Fruit fly (Drosophila melanogaster): ENCODE measurements around the gene CG4408.

Gene CG4408

DNA sequence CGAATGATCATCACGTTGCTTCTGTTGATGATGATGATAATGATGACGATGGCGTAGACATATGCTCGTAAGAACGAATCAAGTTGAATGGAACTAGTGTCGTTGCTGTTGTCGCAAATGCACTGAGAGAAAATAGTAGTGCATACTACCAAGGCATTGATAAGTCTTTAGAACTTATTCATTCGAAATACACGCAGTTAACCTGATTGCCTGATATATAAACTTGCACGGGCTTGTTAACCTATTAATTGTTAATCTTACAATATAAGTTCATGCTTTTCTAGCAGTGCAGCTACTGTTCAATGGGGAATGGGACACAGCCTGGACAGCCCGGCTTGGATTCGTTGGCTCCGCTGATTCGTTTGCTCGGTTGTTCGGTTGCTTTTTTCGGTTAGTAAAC lies 37.1 kb downstream of the CG4408 start (continued):
- TF ChIP-seq CG8765 (GFP tag; IDR thresholded peaks at IDR 0.05) (peak; percentile 77), CG4328 (GFP tag; optimal IDR thresholded peaks at IDR 0.05) (no peak), CG10431 (GFP tag; optimal IDR thresholded peaks at IDR 0.05) (peak; percentile 62), zen2 (GFP tag; IDR thresholded peaks at IDR 0.05; ENCODE audit: partially characterized antibody) (no peak), Aef1 (GFP tag; IDR thresholded peaks at IDR 0.05) (peak; percentile 65), CG7963 (GFP tag; IDR thresholded peaks at IDR 0.05; ENCODE audit: partially characterized antibody) (no peak), CG13424 (tag; optimal IDR thresholded peaks at IDR 0.05) (peak; percentile 79), fu2 (GFP tag; optimal IDR thresholded peaks at IDR 0.05) (peak; percentile 71), Six4 (GFP tag; optimal IDR thresholded peaks at IDR 0.05) (peak; percentile 81), otp (GFP tag; IDR thresholded peaks at IDR 0.05) (peak; percentile 83), CG13775 (GFP tag; optimal IDR thresholded peaks at IDR 0.05) (peak; percentile 82), CG12769 (tag; optimal IDR thresholded peaks at IDR 0.05) (peak; percentile 93), CG1647 (GFP tag; optimal IDR thresholded peaks at IDR 0.05) (peak; percentile 84), CG2202 (tag; optimal IDR thresholded peaks at IDR 0.05) (peak; percentile 92), Dref (GFP tag; IDR thresholded peaks at IDR 0.05) (no peak), pan (optimal IDR thresholded peaks at IDR 0.05) (no peak), pan (GFP tag; optimal IDR thresholded peaks at IDR 0.05 in 1 of 2, IDR thresholded peaks at IDR 0.05 in 1 of 2) (peak in 1 of 2 experiments; percentile 81), CG14667 (GFP tag; IDR thresholded peaks at IDR 0.05) (peak; percentile 71; the same call in 1 of the 2 replicates), CG10321 (GFP tag; IDR thresholded peaks at IDR 0.05) (peak; percentile 50; the same call in 1 of the 2 replicates), CG2120 (GFP tag; optimal IDR thresholded peaks at IDR 0.05) (peak; percentile 85), mld (GFP tag; IDR thresholded peaks at IDR 0.05; ENCODE audit: partially characterized antibody) (no peak), Ssrp (tag; optimal IDR thresholded peaks at IDR 0.05) (peak; percentile 82), CG13123 (GFP tag; optimal IDR thresholded peaks at IDR 0.05) (peak; percentile 58), CG3163 (GFP tag; optimal IDR thresholded peaks at IDR 0.05) (peak; percentile 58), CG11247 (GFP tag; IDR thresholded peaks at IDR 0.05) (peak; percentile 75), sima (GFP tag; optimal IDR thresholded peaks at IDR 0.05) (peak; percentile 30), wdn (GFP tag; IDR thresholded peaks at IDR 0.05) (peak; percentile 67), HmgD (GFP tag; optimal IDR thresholded peaks at IDR 0.05) (peak; percentile 37), prd (optimal IDR thresholded peaks at IDR 0.05) (no peak), prd (GFP tag; IDR thresholded peaks at IDR 0.05) (peak; percentile 87), peb (GFP tag; IDR thresholded peaks at IDR 0.05) (peak; percentile 63; the same call in 1 of the 2 replicates), Doc3 (GFP tag; IDR thresholded peaks at IDR 0.05; ENCODE audit: partially characterized antibody) (no peak), sim (GFP tag; IDR thresholded peaks at IDR 0.05) (peak; percentile 84), YL-1 (GFP tag; optimal IDR thresholded peaks at IDR 0.05) (peak; percentile 38), sisA (GFP tag; IDR thresholded peaks at IDR 0.05) (peak; percentile 80), salm (tag; optimal IDR thresholded peaks at IDR 0.05) (peak; percentile 69), dm (GFP tag; optimal IDR thresholded peaks at IDR 0.05) (peak; percentile 79), CrebB (tag; optimal IDR thresholded peaks at IDR 0.05) (peak; percentile 79), BEAF-32 (GFP tag; optimal IDR thresholded peaks at IDR 0.05) (no peak), Hmx (GFP tag; optimal IDR thresholded peaks at IDR 0.05) (peak; percentile 26), CG10543 (GFP tag; optimal IDR thresholded peaks at IDR 0.05) (peak; percentile 12), tin (GFP tag; optimal IDR thresholded peaks at IDR 0.05) (peak; percentile 89), gem (tag; optimal IDR thresholded peaks at IDR 0.05) (peak; percentile 93), jing (GFP tag; optimal IDR thresholded peaks at IDR 0.05) (peak; percentile 84), Jarid2 (GFP tag; optimal IDR thresholded peaks at IDR 0.05) (peak; percentile 30), Hand (GFP tag; optimal IDR thresholded peaks at IDR 0.05) (peak; percentile 41), Hey (tag; optimal IDR thresholded peaks at IDR 0.05) (no peak), CG2875 (GFP tag; optimal IDR thresholded peaks at IDR 0.05) (peak; percentile 82), B-H1 (GFP tag; IDR thresholded peaks at IDR 0.05) (peak; percentile 59), Ada2b (GFP tag; IDR thresholded peaks at IDR 0.05) (peak; percentile 67), CG17385 (GFP tag; optimal IDR thresholded peaks at IDR 0.05) (peak; percentile 74)

All from whole organism, embryonic.